Fruit fly (Drosophila melanogaster) Kc167 (cell line): ENCODE data around the gene CG31823.

ENCODE experiments used
- Myc ChIP-seq: fragments of >200 bp; optimal IDR thresholded peaks from 2 replicates; lab custom pipeline; 2017; ENCODE audit warnings: missing external identifiers
- insv ChIP-seq: fragments of >200 bp; optimal IDR thresholded peaks from 3 replicates; lab custom pipeline; 2018; ENCODE audit warnings: missing external identifiers

- TF ChIP-seq Myc (lab: Kevin White, UChicago) (no peak), insv (lab: Kevin White, UChicago) (no peak)
Observed at dm6 chr2L:15893711-15894110, 6.6 kb downstream of the CG31823 start, which contains the start of gene Tep1.
